Fruit fly (Drosophila melanogaster) whole organism, prepupa: ENCODE measurements around the gene CG43965.

Source experiments
- Blimp-1 ChIP-seq: fragments of 200-800 bp; sonication (Bioruptor generic); optimal IDR thresholded peaks from 3 replicates; lab custom pipeline; 2017; ENCODE audit warnings: missing biosample characterization, missing genetic modification characterization, mild to moderate bottlenecking, moderate library complexity, missing genetic modification reagents
- CG10669 ChIP-seq: fragments of 200-800 bp; sonication (Bioruptor generic); optimal IDR thresholded peaks from 3 replicates; lab custom pipeline; 2018; ENCODE audit warnings: missing biosample characterization, mild to moderate bottlenecking, missing genetic modification characterization, moderate library complexity
- CG11762 ChIP-seq: fragments of 200-800 bp; sonication (Bioruptor generic); optimal IDR thresholded peaks from 3 replicates; lab custom pipeline; 2016; ENCODE audit warnings: missing biosample characterization, missing genetic modification characterization; ENCODE audit not compliant: insufficient read depth
- CG11902 ChIP-seq: fragments of 200-800 bp; sonication (Bioruptor generic); optimal IDR thresholded peaks from 3 replicates; lab custom pipeline; 2016; ENCODE audit warnings: missing biosample characterization, missing genetic modification characterization
- CG1621 ChIP-seq: fragments of 200-800 bp; sonication (Bioruptor generic); optimal IDR thresholded peaks from 3 replicates; lab custom pipeline; 2018; ENCODE audit warnings: missing biosample characterization, mild to moderate bottlenecking, missing genetic modification characterization
- CG3032 ChIP-seq: fragments of 200-800 bp; optimal IDR thresholded peaks from 2 replicates; lab custom pipeline; 2019; ENCODE audit warnings: missing biosample characterization, mild to moderate bottlenecking, missing genetic modification characterization, moderate library complexity
- CG32006 ChIP-seq: fragments of 200-800 bp; sonication (Bioruptor generic); optimal IDR thresholded peaks from 3 replicates; lab custom pipeline; 2017; ENCODE audit warnings: missing biosample characterization, mild to moderate bottlenecking, missing genetic modification characterization
- CG34406 ChIP-seq: fragments of 200-800 bp; sonication (Bioruptor generic); optimal IDR thresholded peaks from 3 replicates; lab custom pipeline; 2016; ENCODE audit warnings: missing biosample characterization, missing genetic modification characterization
- CG3919 ChIP-seq: fragments of 200-800 bp; sonication (Bioruptor generic); optimal IDR thresholded peaks from 3 replicates; lab custom pipeline; 2016; ENCODE audit warnings: missing biosample characterization, missing genetic modification characterization
- CG6163 ChIP-seq: fragments of 200-800 bp; sonication (Bioruptor generic); IDR thresholded peaks from 3 replicates; pipeline ENCODE4 v1.3.6; 2022; ENCODE audit warnings: missing biosample characterization, missing genetic modification characterization
- CG6854 ChIP-seq: fragments of 200-800 bp; sonication (Bioruptor generic); optimal IDR thresholded peaks from 2 replicates; lab custom pipeline; 2017; ENCODE audit warnings: missing biosample characterization, mild to moderate bottlenecking, missing genetic modification characterization
- CG7368 ChIP-seq: fragments of 200-800 bp; sonication (Bioruptor generic); optimal IDR thresholded peaks from 3 replicates; lab custom pipeline; 2016; ENCODE audit warnings: missing biosample characterization, missing genetic modification characterization
- CG8319 ChIP-seq: fragments of 200-800 bp; sonication (Bioruptor generic); optimal IDR thresholded peaks from 3 replicates; lab custom pipeline; 2016; ENCODE audit warnings: missing biosample characterization, missing genetic modification characterization
- Hr4 ChIP-seq: fragments of 200-800 bp; sonication (Bioruptor generic); optimal IDR thresholded peaks from 3 replicates; lab custom pipeline; 2016; ENCODE audit warnings: missing biosample characterization, missing genetic modification characterization
- Lpt ChIP-seq: fragments of 200-800 bp; sonication (Bioruptor generic); optimal IDR thresholded peaks from 3 replicates; lab custom pipeline; 2016; ENCODE audit warnings: missing biosample characterization, missing genetic modification characterization
- Met ChIP-seq: fragments of 200-800 bp; sonication (Bioruptor generic); optimal IDR thresholded peaks from 3 replicates; lab custom pipeline; 2016; ENCODE audit warnings: missing biosample characterization, missing genetic modification characterization
- OdsH ChIP-seq: fragments of 200-800 bp; sonication (Bioruptor generic); optimal IDR thresholded peaks from 3 replicates; lab custom pipeline; 2016; ENCODE audit warnings: missing biosample characterization, missing genetic modification characterization
- Sox102F ChIP-seq: fragments of 200-800 bp; sonication (Bioruptor generic); optimal IDR thresholded peaks from 2 replicates; lab custom pipeline; 2016; ENCODE audit warnings: missing biosample characterization, mild to moderate bottlenecking, missing genetic modification characterization
- Sox15 ChIP-seq: fragments of 200-800 bp; sonication (Bioruptor generic); optimal IDR thresholded peaks from 3 replicates; lab custom pipeline; 2016; ENCODE audit warnings: missing biosample characterization, missing genetic modification characterization
- achi ChIP-seq: fragments of 200-800 bp; sonication (Bioruptor generic); optimal IDR thresholded peaks from 3 replicates; lab custom pipeline; 2016; ENCODE audit warnings: missing biosample characterization, missing genetic modification characterization
- dsx ChIP-seq: fragments of 200-800 bp; optimal IDR thresholded peaks from 3 replicates; lab custom pipeline; 2019; ENCODE audit warnings: missing biosample characterization, mild to moderate bottlenecking, missing genetic modification characterization, moderate library complexity; ENCODE audit not compliant: poor library complexity, severe bottlenecking
- eg ChIP-seq: fragments of 200-800 bp; sonication (Bioruptor generic); IDR thresholded peaks from 3 replicates; pipeline ENCODE4 v1.3.6; 2022; ENCODE audit warnings: missing biosample characterization, missing genetic modification characterization
- esn ChIP-seq: fragments of 200-800 bp; sonication (Bioruptor generic); optimal IDR thresholded peaks from 2 replicates; lab custom pipeline; 2016; ENCODE audit warnings: missing biosample characterization, mild to moderate bottlenecking, missing genetic modification characterization, moderate library complexity
- fd59A ChIP-seq: fragments of 200-800 bp; sonication (Bioruptor generic); optimal IDR thresholded peaks from 2 replicates; lab custom pipeline; 2017; ENCODE audit warnings: missing biosample characterization, mild to moderate bottlenecking, missing genetic modification characterization, missing genetic modification reagents
- fd85E ChIP-seq: fragments of 200-800 bp; sonication (Bioruptor generic); optimal IDR thresholded peaks from 3 replicates; lab custom pipeline; 2016; ENCODE audit warnings: missing biosample characterization, missing genetic modification characterization
- net ChIP-seq: fragments of 200-800 bp; sonication (Bioruptor generic); optimal IDR thresholded peaks from 3 replicates; lab custom pipeline; 2016; ENCODE audit warnings: missing biosample characterization, missing genetic modification characterization
- salr ChIP-seq, 2 experiments: fragments of 200-800 bp; sonication (Bioruptor generic); optimal IDR thresholded peaks; 3 replicates each; lab custom pipeline; 2016 to 2018; ENCODE audit warnings: missing biosample characterization in 2 of 2, missing genetic modification characterization in 2 of 2, mild to moderate bottlenecking in 1 of 2
- spab ChIP-seq: fragments of 200-800 bp; sonication (Bioruptor generic); optimal IDR thresholded peaks from 2 replicates; lab custom pipeline; 2017; ENCODE audit warnings: missing biosample characterization, mild to moderate bottlenecking, missing genetic modification characterization, missing genetic modification reagents
- ss ChIP-seq, 2 experiments: fragments of 200-800 bp; sonication (Bioruptor generic); optimal IDR thresholded peaks; 2 replicates in 1 of 2; 3 replicates in 1 of 2; lab custom pipeline; 2017 to 2018; ENCODE audit warnings: mild to moderate bottlenecking in 2 of 2, missing biosample characterization in 2 of 2, missing genetic modification characterization in 2 of 2, moderate library complexity in 1 of 2
- svp ChIP-seq: fragments of 200-800 bp; sonication (Bioruptor generic); peaks from one replicate; lab custom pipeline; 2016; ENCODE audit warnings: missing biosample characterization, missing genetic modification characterization
- topi ChIP-seq: fragments of 200-800 bp; sonication (Bioruptor generic); optimal IDR thresholded peaks from 3 replicates; lab custom pipeline; 2016; ENCODE audit warnings: missing biosample characterization, missing genetic modification characterization
- vri ChIP-seq: fragments of 200-800 bp; sonication (Bioruptor generic); optimal IDR thresholded peaks from 3 replicates; lab custom pipeline; 2016; ENCODE audit warnings: missing biosample characterization, mild to moderate bottlenecking, missing genetic modification characterization

CG43965 gene

dm6 chr3L:8745210-8745609 is 19.6 kb upstream of the CG43965 start, which contains the start of gene Prm:
Gene Prm (minus strand): TSS chr3L:8745310.
- no peak for TF ChIP-seq CG7368 (GFP tag; lab: Kevin White, UChicago)

dm6 chr3L:8741051-8741468 is 15.5 kb upstream of the CG43965 start:
- TF ChIP-seq topi (GFP tag; lab: Kevin White, UChicago) = no peak
- peak; percentile 39; the same call in 1 of the 3 replicates for TF ChIP-seq CG6163 (GFP tag; lab: Robert Waterston, UW)
- TF ChIP-seq svp (GFP tag; lab: Kevin White, UChicago) = peak; percentile 64
- TF ChIP-seq CG11902 (GFP tag; lab: Kevin White, UChicago) = no peak
- no peak for TF ChIP-seq Sox15 (GFP tag; lab: Kevin White, UChicago)

dm6 chr3L:8731494-8731994 is 6.0 kb upstream of the CG43965 start, which contains the start of gene Cp16:
Gene Cp16 (plus strand): TSS chr3L:8731944.
- TF ChIP-seq spab (no peak), vri (no peak), CG1621 (tag; lab: Kevin White, UChicago) (no peak), CG3919 (GFP tag; lab: Kevin White, UChicago) (no peak), fd59A (GFP tag; lab: Kevin White, UChicago) (no peak), OdsH (GFP tag; lab: Kevin White, UChicago) (no peak), Lpt (GFP tag; lab: Kevin White, UChicago) (no peak), salr (GFP tag; optimal IDR thresholded peaks at IDR 0.05; lab: Kevin White, UChicago) (no peak), CG6163 (GFP tag; lab: Robert Waterston, UW) (no peak), eg (GFP tag; lab: Robert Waterston, UW) (no peak), CG34406 (GFP tag; lab: Kevin White, UChicago) (no peak)
- TF ChIP-seq, all 60 proteins: peak for 0

- TF ChIP-seq CG11762 (no peak), CG32006 (GFP tag; lab: Kevin White, UChicago) (no peak), fd85E (no peak), CG10669 (GFP tag; lab: Kevin White, UChicago) (no peak), salr (GFP tag; optimal IDR thresholded peaks at IDR 0.05; lab: Kevin White, UChicago) (no peak), dsx (GFP tag; lab: Kevin White, UChicago) (no peak), Hr4 (no peak), OdsH (GFP tag; lab: Kevin White, UChicago) (no peak), ss (GFP tag; optimal IDR thresholded peaks at IDR 0.05; lab: Kevin White, UChicago) (no peak), svp (GFP tag; lab: Kevin White, UChicago) (no peak), CG6854 (no peak), Met (GFP tag; lab: Kevin White, UChicago) (no peak), Blimp-1 (no peak), topi (GFP tag; lab: Kevin White, UChicago) (no peak), achi (GFP tag; lab: Kevin White, UChicago) (no peak), net (no peak)
- TF ChIP-seq, all 60 proteins: peak for 0
These were observed 4.0 kb upstream of the CG43965 start, which contains the start of gene Cp19 for dm6 chr3L:8729565-8729964. Gene Cp19 (plus strand): TSS chr3L:8729865.

dm6 chr3L:8728181-8728580 is 2.6 kb upstream of the CG43965 start, which contains the start of gene Cp15:
Gene Cp15 (plus strand): TSS chr3L:8728481.
- TF ChIP-seq fd85E (no peak), Sox102F (no peak), CG11762 (no peak), CG8319 (no peak), eg (GFP tag; lab: Robert Waterston, UW) (no peak), CG3032 (no peak), CG6163 (GFP tag; lab: Robert Waterston, UW) (no peak), Met (GFP tag; lab: Kevin White, UChicago) (no peak), vri (no peak), CG7368 (GFP tag; lab: Kevin White, UChicago) (no peak), net (no peak), esn (GFP tag; lab: Kevin White, UChicago) (no peak)
